Fruit fly (Drosophila melanogaster): Measurements from ENCODE around the gene CG17648.

The CG17648 gene

dm6 chr2L:1728620-1728944 lies 23.5 kb upstream of the CG17648 start, which contains the start of gene Rrp40 (continued):
- TF ChIP-seq tll (GFP tag; optimal IDR thresholded peaks at IDR 0.05) (peak in 1 of 2 experiments; percentile 54), sna (GFP tag; IDR thresholded peaks at IDR 0.05; ENCODE audit: partially characterized antibody) (0 out of 2 replicates have a peak, but pooled peaks have one; percentile 22)

- TF ChIP-seq tna (GFP tag; IDR thresholded peaks at IDR 0.05; ENCODE audit: partially characterized antibody) (no peak), CG1647 (GFP tag; optimal IDR thresholded peaks at IDR 0.05) (peak; percentile 14), Mrtf (GFP tag; IDR thresholded peaks at IDR 0.05) (no peak), hkb (optimal IDR thresholded peaks at IDR 0.05) (no peak), hkb (GFP tag; IDR thresholded peaks at IDR 0.05) (peak; percentile 46; the same call in 1 of the 2 replicates), Atf3 (GFP tag; optimal IDR thresholded peaks at IDR 0.05) (no peak), yki (optimal IDR thresholded peaks at IDR 0.05) (no peak), CG17568 (GFP tag; optimal IDR thresholded peaks at IDR 0.05) (no peak), seq (GFP tag; IDR thresholded peaks at IDR 0.05) (no peak), CG6175 (GFP tag; IDR thresholded peaks at IDR 0.05) (no peak), unpg (GFP tag; optimal IDR thresholded peaks at IDR 0.05) (peak; percentile 4), nau (GFP tag; optimal IDR thresholded peaks at IDR 0.05) (no peak), Nf-YA (GFP tag; IDR thresholded peaks at IDR 0.05) (no peak), Hsf (GFP tag; optimal IDR thresholded peaks at IDR 0.05) (peak; percentile 71), CG10321 (GFP tag; IDR thresholded peaks at IDR 0.05) (no peak), caup (GFP tag; optimal IDR thresholded peaks at IDR 0.05; ENCODE audit: severe bottlenecking) (no peak), Dek (tag; optimal IDR thresholded peaks at IDR 0.05) (peak; percentile 49), CG12391 (tag; optimal IDR thresholded peaks at IDR 0.05) (peak; percentile 60), CG31388 (GFP tag; optimal IDR thresholded peaks at IDR 0.05) (no peak), zfh1 (GFP tag; IDR thresholded peaks at IDR 0.05) (no peak), bsh (GFP tag; optimal IDR thresholded peaks at IDR 0.05) (peak; percentile 17 to 24), Oaz (GFP tag; IDR thresholded peaks at IDR 0.05) (peak; percentile 56; the same call in 1 of the 2 replicates), CG4730 (GFP tag; IDR thresholded peaks at IDR 0.05) (0 out of 2 replicates have a peak, but pooled peaks have one; percentile 29), ap (GFP tag; IDR thresholded peaks at IDR 0.05) (no peak), CG9437 (GFP tag; optimal IDR thresholded peaks at IDR 0.05) (peak; percentile 98), NFAT (GFP tag; IDR thresholded peaks at IDR 0.05) (peak; percentile 49; the same call in 1 of the 2 replicates), CG7271 (tag; optimal IDR thresholded peaks at IDR 0.05) (no peak), GATAe (GFP tag; conservative IDR thresholded peaks at IDR 0.05) (no peak), Dp (GFP tag; optimal IDR thresholded peaks at IDR 0.05) (peak; percentile 22), CG4854 (GFP tag; optimal IDR thresholded peaks at IDR 0.05) (no peak), usp (GFP tag; optimal IDR thresholded peaks at IDR 0.05) (no peak), CG9215 (GFP tag; IDR thresholded peaks at IDR 0.05) (peak; percentile 63; the same call in 1 of the 2 replicates), CG12769 (tag; optimal IDR thresholded peaks at IDR 0.05) (peak; percentile 76), B-H1 (GFP tag; IDR thresholded peaks at IDR 0.05) (peak; percentile 17; the same call in 2 of the 3 replicates), CG14441 (GFP tag; IDR thresholded peaks at IDR 0.05) (peak; percentile 69), Antp (GFP tag; optimal IDR thresholded peaks at IDR 0.05) (peak; percentile 26), bcd (GFP tag; optimal IDR thresholded peaks at IDR 0.05) (peak; percentile 52), CG33213 (GFP tag; optimal IDR thresholded peaks at IDR 0.05) (no peak), CG12744 (GFP tag; optimal IDR thresholded peaks at IDR 0.05) (peak; percentile 17), NK7.1 (GFP tag; optimal IDR thresholded peaks at IDR 0.05) (no peak), CG8359 (GFP tag; optimal IDR thresholded peaks at IDR 0.05; ENCODE audit: borderline replicate concordance) (no peak), Trl (optimal IDR thresholded peaks at IDR 0.05) (no peak), Trl (GFP tag; optimal IDR thresholded peaks at IDR 0.05) (no peak), CG8290 (GFP tag; optimal IDR thresholded peaks at IDR 0.05) (no peak), CG8290 (tag; optimal IDR thresholded peaks at IDR 0.05) (peak in 1 of 2 experiments; percentile 59), CkIIα-i1 (GFP tag; IDR thresholded peaks at IDR 0.05) (no peak), Bdp1 (GFP tag; optimal IDR thresholded peaks at IDR 0.05) (peak; percentile 12), trem (tag; optimal IDR thresholded peaks at IDR 0.05) (no peak), gfzf (GFP tag; optimal IDR thresholded peaks at IDR 0.05) (peak; percentile 15)
Observed at dm6 chr2L:1729607-1730011, 22.5 kb upstream of the CG17648 start, which contains the start of the genes Eno and CG31937. Gene Eno (minus strand): TSS chr2L:1729636. Gene CG31937 (plus strand): TSS chr2L:1729887.
